Fruit fly (Drosophila melanogaster) whole organism, prepupa: ENCODE measurements around the gene CG7483.

Source experiments
- Blimp-1 ChIP-seq: fragments of 200-800 bp; sonication (Bioruptor generic); optimal IDR thresholded peaks from 3 replicates; lab custom pipeline; 2017; ENCODE audit warnings: missing biosample characterization, missing genetic modification characterization, mild to moderate bottlenecking, moderate library complexity, missing genetic modification reagents
- CG10631 ChIP-seq: fragments of 200-800 bp; sonication (Bioruptor generic); optimal IDR thresholded peaks from 2 replicates; lab custom pipeline; 2016; ENCODE audit warnings: missing biosample characterization, missing genetic modification characterization
- CG10669 ChIP-seq: fragments of 200-800 bp; sonication (Bioruptor generic); optimal IDR thresholded peaks from 3 replicates; lab custom pipeline; 2018; ENCODE audit warnings: missing biosample characterization, mild to moderate bottlenecking, missing genetic modification characterization, moderate library complexity
- CG11294 ChIP-seq: fragments of 200-800 bp; sonication (Bioruptor generic); IDR thresholded peaks from 2 replicates; pipeline ENCODE4 v1.3.6; 2022; ENCODE audit warnings: missing biosample characterization, missing genetic modification characterization
- CG11762 ChIP-seq: fragments of 200-800 bp; sonication (Bioruptor generic); optimal IDR thresholded peaks from 3 replicates; lab custom pipeline; 2016; ENCODE audit warnings: missing biosample characterization, missing genetic modification characterization; ENCODE audit not compliant: insufficient read depth
- CG11902 ChIP-seq: fragments of 200-800 bp; sonication (Bioruptor generic); optimal IDR thresholded peaks from 3 replicates; lab custom pipeline; 2016; ENCODE audit warnings: missing biosample characterization, missing genetic modification characterization
- CG15336 ChIP-seq: fragments of 200-800 bp; sonication (Bioruptor generic); IDR thresholded peaks from 2 replicates; pipeline ENCODE4 v1.3.6; 2022; ENCODE audit warnings: missing biosample characterization, missing genetic modification characterization
- CG1621 ChIP-seq: fragments of 200-800 bp; sonication (Bioruptor generic); optimal IDR thresholded peaks from 3 replicates; lab custom pipeline; 2018; ENCODE audit warnings: missing biosample characterization, mild to moderate bottlenecking, missing genetic modification characterization
- CG31627 ChIP-seq: fragments of 200-800 bp; sonication (Bioruptor generic); optimal IDR thresholded peaks from 3 replicates; lab custom pipeline; 2016; ENCODE audit warnings: missing biosample characterization, missing genetic modification characterization
- CG32006 ChIP-seq: fragments of 200-800 bp; sonication (Bioruptor generic); optimal IDR thresholded peaks from 3 replicates; lab custom pipeline; 2017; ENCODE audit warnings: missing biosample characterization, mild to moderate bottlenecking, missing genetic modification characterization
- CG34406 ChIP-seq: fragments of 200-800 bp; sonication (Bioruptor generic); optimal IDR thresholded peaks from 3 replicates; lab custom pipeline; 2016; ENCODE audit warnings: missing biosample characterization, missing genetic modification characterization
- CG3919 ChIP-seq: fragments of 200-800 bp; sonication (Bioruptor generic); optimal IDR thresholded peaks from 3 replicates; lab custom pipeline; 2016; ENCODE audit warnings: missing biosample characterization, missing genetic modification characterization
- CG4318 ChIP-seq: fragments of 200-800 bp; sonication (Bioruptor generic); optimal IDR thresholded peaks from 3 replicates; lab custom pipeline; 2017; ENCODE audit warnings: missing biosample characterization, mild to moderate bottlenecking, missing genetic modification characterization
- CG6808 ChIP-seq: fragments of 200-800 bp; sonication (Bioruptor generic); optimal IDR thresholded peaks from 3 replicates; lab custom pipeline; 2017; ENCODE audit warnings: missing biosample characterization, missing genetic modification characterization, mild to moderate bottlenecking, moderate library complexity, missing genetic modification reagents
- CG6854 ChIP-seq: fragments of 200-800 bp; sonication (Bioruptor generic); optimal IDR thresholded peaks from 2 replicates; lab custom pipeline; 2017; ENCODE audit warnings: missing biosample characterization, mild to moderate bottlenecking, missing genetic modification characterization
- CG8319 ChIP-seq: fragments of 200-800 bp; sonication (Bioruptor generic); optimal IDR thresholded peaks from 3 replicates; lab custom pipeline; 2016; ENCODE audit warnings: missing biosample characterization, missing genetic modification characterization
- CG8632 ChIP-seq: fragments of 200-800 bp; sonication (Bioruptor generic); optimal IDR thresholded peaks from 3 replicates; lab custom pipeline; 2016; ENCODE audit warnings: missing biosample characterization, missing genetic modification characterization
- CG9139 ChIP-seq: fragments of 200-800 bp; sonication (Bioruptor generic); optimal IDR thresholded peaks from 3 replicates; lab custom pipeline; 2017; ENCODE audit warnings: missing biosample characterization, mild to moderate bottlenecking, missing genetic modification characterization
- Eip75B ChIP-seq: fragments of 200-800 bp; sonication (Bioruptor generic); optimal IDR thresholded peaks from 3 replicates; lab custom pipeline; 2016; ENCODE audit warnings: missing biosample characterization, missing genetic modification characterization
- Eip78C ChIP-seq: fragments of 200-800 bp; sonication (Bioruptor generic); peaks from one replicate; lab custom pipeline; 2016; ENCODE audit warnings: missing biosample characterization, missing genetic modification characterization
- Ets21C ChIP-seq: fragments of 200-800 bp; sonication (Bioruptor generic); optimal IDR thresholded peaks from 3 replicates; lab custom pipeline; 2016; ENCODE audit warnings: missing biosample characterization, missing genetic modification characterization
- Ets96B ChIP-seq: fragments of 200-800 bp; optimal IDR thresholded peaks from 2 replicates; lab custom pipeline; 2019; ENCODE audit warnings: missing biosample characterization, mild to moderate bottlenecking, missing genetic modification characterization, moderate library complexity
- Gug ChIP-seq: fragments of 200-800 bp; sonication (Bioruptor generic); IDR thresholded peaks from 2 replicates; pipeline ENCODE4 v1.3.6; 2022; ENCODE audit warnings: missing biosample characterization, missing genetic modification characterization
- Hr38 ChIP-seq: sonication (Bioruptor generic); optimal IDR thresholded peaks from 2 replicates; lab custom pipeline; 2016; ENCODE audit warnings: missing biosample characterization, missing genetic modification characterization
- OdsH ChIP-seq: fragments of 200-800 bp; sonication (Bioruptor generic); optimal IDR thresholded peaks from 3 replicates; lab custom pipeline; 2016; ENCODE audit warnings: missing biosample characterization, missing genetic modification characterization
- Smox ChIP-seq: fragments of 200-800 bp; sonication (Bioruptor generic); optimal IDR thresholded peaks from 3 replicates; lab custom pipeline; 2016; ENCODE audit warnings: missing biosample characterization, missing genetic modification characterization
- Sox102F ChIP-seq: fragments of 200-800 bp; sonication (Bioruptor generic); optimal IDR thresholded peaks from 2 replicates; lab custom pipeline; 2016; ENCODE audit warnings: missing biosample characterization, mild to moderate bottlenecking, missing genetic modification characterization
- Sox15 ChIP-seq: fragments of 200-800 bp; sonication (Bioruptor generic); optimal IDR thresholded peaks from 3 replicates; lab custom pipeline; 2016; ENCODE audit warnings: missing biosample characterization, missing genetic modification characterization
- achi ChIP-seq: fragments of 200-800 bp; sonication (Bioruptor generic); optimal IDR thresholded peaks from 3 replicates; lab custom pipeline; 2016; ENCODE audit warnings: missing biosample characterization, missing genetic modification characterization
- cyc ChIP-seq: fragments of 200-800 bp; sonication (Bioruptor generic); optimal IDR thresholded peaks from 3 replicates; lab custom pipeline; 2016; ENCODE audit warnings: missing biosample characterization, missing genetic modification characterization
- eg ChIP-seq: fragments of 200-800 bp; sonication (Bioruptor generic); IDR thresholded peaks from 3 replicates; pipeline ENCODE4 v1.3.6; 2022; ENCODE audit warnings: missing biosample characterization, missing genetic modification characterization
- esn ChIP-seq: fragments of 200-800 bp; sonication (Bioruptor generic); optimal IDR thresholded peaks from 2 replicates; lab custom pipeline; 2016; ENCODE audit warnings: missing biosample characterization, mild to moderate bottlenecking, missing genetic modification characterization, moderate library complexity
- fd59A ChIP-seq: fragments of 200-800 bp; sonication (Bioruptor generic); optimal IDR thresholded peaks from 2 replicates; lab custom pipeline; 2017; ENCODE audit warnings: missing biosample characterization, mild to moderate bottlenecking, missing genetic modification characterization, missing genetic modification reagents
- fkh ChIP-seq: fragments of 200-800 bp; sonication (Bioruptor generic); optimal IDR thresholded peaks from 3 replicates; lab custom pipeline; 2017; ENCODE audit warnings: missing biosample characterization, mild to moderate bottlenecking, missing genetic modification characterization, moderate library complexity
- lz ChIP-seq: fragments of 200-800 bp; sonication (Bioruptor generic); optimal IDR thresholded peaks from 3 replicates; lab custom pipeline; 2016; ENCODE audit warnings: missing biosample characterization, missing genetic modification characterization
- salr ChIP-seq, 2 experiments: fragments of 200-800 bp; sonication (Bioruptor generic); optimal IDR thresholded peaks; 3 replicates each; lab custom pipeline; 2016 to 2018; ENCODE audit warnings: missing biosample characterization in 2 of 2, missing genetic modification characterization in 2 of 2, mild to moderate bottlenecking in 1 of 2
- spab ChIP-seq: fragments of 200-800 bp; sonication (Bioruptor generic); optimal IDR thresholded peaks from 2 replicates; lab custom pipeline; 2017; ENCODE audit warnings: missing biosample characterization, mild to moderate bottlenecking, missing genetic modification characterization, missing genetic modification reagents
- ss ChIP-seq, 2 experiments: fragments of 200-800 bp; sonication (Bioruptor generic); optimal IDR thresholded peaks; 2 replicates in 1 of 2; 3 replicates in 1 of 2; lab custom pipeline; 2017 to 2018; ENCODE audit warnings: mild to moderate bottlenecking in 2 of 2, missing biosample characterization in 2 of 2, missing genetic modification characterization in 2 of 2, moderate library complexity in 1 of 2
- svp ChIP-seq: fragments of 200-800 bp; sonication (Bioruptor generic); peaks from one replicate; lab custom pipeline; 2016; ENCODE audit warnings: missing biosample characterization, missing genetic modification characterization
- topi ChIP-seq: fragments of 200-800 bp; sonication (Bioruptor generic); optimal IDR thresholded peaks from 3 replicates; lab custom pipeline; 2016; ENCODE audit warnings: missing biosample characterization, missing genetic modification characterization
- vri ChIP-seq: fragments of 200-800 bp; sonication (Bioruptor generic); optimal IDR thresholded peaks from 3 replicates; lab custom pipeline; 2016; ENCODE audit warnings: missing biosample characterization, mild to moderate bottlenecking, missing genetic modification characterization

The CG7483 gene

DNA sequence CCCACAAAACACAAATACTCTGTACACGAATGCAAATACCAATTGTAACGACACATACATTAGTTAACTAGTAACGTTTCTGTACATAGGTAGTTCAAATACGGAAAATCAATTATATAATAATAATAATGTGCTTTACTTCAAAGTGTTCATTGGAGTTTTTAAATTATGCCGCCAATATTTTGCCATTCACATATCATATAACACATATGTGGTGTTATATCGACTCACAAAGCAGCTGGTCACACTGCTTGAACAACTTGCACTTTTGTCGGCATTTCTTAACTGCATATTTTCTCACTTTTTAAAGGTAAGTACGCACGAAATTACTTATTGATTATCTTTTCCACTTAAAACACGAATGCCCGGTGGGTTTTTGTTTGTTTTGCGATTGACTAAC is 31.2 kb downstream of the CG7483 start, which contains the start of gene DppIII:
TSS of gene DppIII (plus strand) at position 227 of the 400 bp plus-strand sequence.
- TF ChIP-seq CG32006, result no peak
- no peak for TF ChIP-seq Eip75B (GFP tag; lab: Kevin White, UChicago)
- TF ChIP-seq Blimp-1 (GFP tag; lab: Kevin White, UChicago), result peak; percentile 82

DNA sequence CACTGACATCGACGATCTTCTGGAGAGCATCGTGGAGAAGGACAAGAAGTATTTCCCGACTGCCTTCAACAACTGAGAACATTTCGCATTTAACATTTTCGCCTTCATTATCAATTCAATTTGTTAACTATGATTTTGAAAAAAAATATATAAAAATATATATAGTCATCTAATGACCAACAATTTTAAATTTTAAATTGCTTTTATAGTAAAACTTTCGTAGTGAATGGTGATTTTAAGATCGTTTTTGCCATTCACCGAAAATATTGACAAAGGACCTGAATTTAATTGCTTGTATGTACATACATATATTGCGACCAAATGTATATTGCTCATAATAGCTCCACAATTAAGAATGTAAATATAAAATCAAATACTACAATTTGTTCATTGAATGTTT is 34.3 kb downstream of the CG7483 start, which contains the start of gene CG7352:
TSS of gene CG7352 (plus strand) at position 301 of the 400 bp plus-strand sequence.
- TF ChIP-seq esn (no peak), Sox15 (GFP tag; lab: Kevin White, UChicago) (no peak), CG4318 (no peak), cyc (GFP tag; lab: Kevin White, UChicago) (no peak), salr (GFP tag; optimal IDR thresholded peaks at IDR 0.05; lab: Kevin White, UChicago) (no peak), CG10669 (GFP tag; lab: Kevin White, UChicago) (no peak), CG32006 (no peak), CG6808 (GFP tag; lab: Kevin White, UChicago) (no peak), Ets96B (no peak)

DNA sequence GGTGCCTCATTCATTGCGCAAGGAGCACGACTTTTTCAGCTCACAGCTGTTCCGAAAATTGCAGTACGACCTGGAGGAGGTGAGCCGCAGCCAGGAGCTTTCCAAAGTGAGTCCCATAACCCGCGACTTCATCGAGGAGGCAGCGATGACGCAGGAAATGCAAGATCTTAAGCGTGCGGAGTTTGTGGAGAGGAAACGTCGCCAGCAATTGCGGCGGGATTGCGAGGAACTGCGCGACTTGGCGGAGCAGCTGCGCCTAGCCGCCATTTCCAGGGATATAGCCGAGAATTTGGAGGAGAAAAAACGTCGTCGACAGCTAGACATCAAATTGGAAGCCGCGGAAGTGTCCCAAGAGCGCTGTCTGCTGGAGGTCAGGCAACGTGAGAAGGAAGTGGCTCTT is 34.8 kb downstream of the CG7483 start:
- TF ChIP-seq achi (GFP tag; lab: Kevin White, UChicago) (no peak), Sox15 (GFP tag; lab: Kevin White, UChicago) (no peak), CG9139 (GFP tag; lab: Kevin White, UChicago) (no peak), CG8319 (GFP tag; lab: Kevin White, UChicago) (no peak), topi (no peak), fd59A (no peak), Ets96B (no peak)
- TF ChIP-seq, all 60 proteins: peak for 0

DNA sequence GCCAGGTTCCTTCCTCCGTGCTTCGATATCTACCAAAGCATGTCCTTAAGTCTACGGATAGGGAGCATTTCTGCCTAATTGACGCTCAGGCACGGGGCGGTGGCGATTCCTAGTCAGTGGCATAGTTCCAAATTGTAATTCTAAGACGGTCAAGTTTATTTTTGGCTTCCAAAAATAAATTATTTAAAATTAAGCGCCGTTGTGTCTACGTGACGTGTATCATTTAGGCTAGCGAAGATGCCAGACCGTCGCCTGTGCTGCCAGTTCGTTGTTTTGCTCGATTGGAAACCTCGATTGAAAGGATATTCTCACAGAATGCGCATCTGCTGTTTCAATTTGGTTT is 36.1 kb downstream of the CG7483 start:
- no peak for TF ChIP-seq svp (GFP tag; lab: Kevin White, UChicago)
- TF ChIP-seq CG8319 (GFP tag; lab: Kevin White, UChicago), result peak; percentile 97
- no peak for TF ChIP-seq OdsH (GFP tag; lab: Kevin White, UChicago)

DNA sequence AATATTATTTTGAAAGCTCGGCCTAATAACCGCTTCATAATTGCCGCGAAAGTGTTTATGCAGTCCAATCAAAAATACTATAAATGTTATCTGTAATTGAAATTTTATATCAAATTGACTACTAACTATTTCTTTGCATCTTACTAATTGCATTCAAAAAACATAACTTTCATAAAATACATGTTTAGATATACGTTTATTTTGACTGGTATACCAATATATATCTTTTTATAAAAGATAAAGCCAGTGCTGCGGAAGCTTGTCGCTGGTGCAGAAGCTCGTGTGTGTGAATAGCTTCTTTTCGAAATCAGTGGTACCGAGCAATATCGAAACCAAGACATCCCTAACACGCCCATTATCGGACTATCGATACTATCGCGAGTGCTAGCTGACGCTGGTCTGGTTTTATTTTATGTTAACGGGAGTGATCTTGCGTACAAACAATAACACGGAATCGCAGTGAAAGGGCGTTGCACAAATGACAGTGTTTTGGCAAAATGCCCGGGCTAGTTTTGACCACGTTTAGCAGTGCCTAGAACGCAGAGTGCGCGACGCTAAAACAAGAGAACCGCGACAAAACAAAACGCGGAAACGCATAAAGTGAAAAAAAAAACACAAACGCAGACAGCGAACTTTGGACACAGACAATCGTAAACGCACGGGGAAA is 36.6 kb downstream of the CG7483 start, which contains the start of gene Atg13:
TSS of gene Atg13 (plus strand) at position 367 of the 667 bp plus-strand sequence.
- TF ChIP-seq CG3919 (GFP tag; lab: Kevin White, UChicago), result no peak
- TF ChIP-seq CG11762 (GFP tag; lab: Kevin White, UChicago), result peak; percentile 25
- no peak for TF ChIP-seq OdsH (GFP tag; lab: Kevin White, UChicago)
- no peak for TF ChIP-seq Hr38 (GFP tag; lab: Kevin White, UChicago)
- TF ChIP-seq CG10631 (GFP tag; lab: Kevin White, UChicago), result no peak
- no peak for TF ChIP-seq CG11294 (GFP tag; lab: Robert Waterston, UW)
- TF ChIP-seq CG8632 (GFP tag; lab: Kevin White, UChicago), result no peak
- peak; percentile 17 for TF ChIP-seq cyc (GFP tag; lab: Kevin White, UChicago)
- TF ChIP-seq CG6854 (GFP tag; lab: Kevin White, UChicago), result peak; percentile 86
- TF ChIP-seq CG6808 (GFP tag; lab: Kevin White, UChicago), result peak; percentile 92
- peak; percentile 83 for TF ChIP-seq CG8319 (GFP tag; lab: Kevin White, UChicago)
- peak; percentile 33 for TF ChIP-seq CG31627 (GFP tag; lab: Kevin White, UChicago)
- TF ChIP-seq Eip78C (GFP tag; lab: Kevin White, UChicago), result peak; percentile 64
- no peak for TF ChIP-seq CG34406 (GFP tag; lab: Kevin White, UChicago)
- no peak; the same call in 2 of the 3 replicates for TF ChIP-seq eg (GFP tag; lab: Robert Waterston, UW)
- TF ChIP-seq ss (GFP tag; optimal IDR thresholded peaks at IDR 0.05; lab: Kevin White, UChicago), result peak; percentile 90 to 94
- 0 out of 2 replicates have a peak, but pooled peaks have one; percentile 36 for TF ChIP-seq Gug
- peak; percentile 40 for TF ChIP-seq lz (GFP tag; lab: Kevin White, UChicago)
- no peak for TF ChIP-seq svp (GFP tag; lab: Kevin White, UChicago)
- TF ChIP-seq achi (GFP tag; lab: Kevin White, UChicago), result no peak
- peak; percentile 78 for TF ChIP-seq CG15336
- TF ChIP-seq vri (GFP tag; lab: Kevin White, UChicago), result no peak
- TF ChIP-seq Smox (GFP tag; lab: Kevin White, UChicago), result no peak
- no peak for TF ChIP-seq spab (GFP tag; lab: Kevin White, UChicago)
- TF ChIP-seq CG10669 (GFP tag; lab: Kevin White, UChicago), result no peak
- TF ChIP-seq Ets21C, result no peak
- no peak for TF ChIP-seq CG11902
- no peak for TF ChIP-seq CG4318
- no peak for TF ChIP-seq Sox15 (GFP tag; lab: Kevin White, UChicago)
- TF ChIP-seq Sox102F (GFP tag; lab: Kevin White, UChicago), result no peak
- peak; percentile 17 to 41 for TF ChIP-seq salr (GFP tag; optimal IDR thresholded peaks at IDR 0.05; lab: Kevin White, UChicago)
- no peak for TF ChIP-seq fkh (GFP tag; lab: Kevin White, UChicago)
- TF ChIP-seq CG9139 (GFP tag; lab: Kevin White, UChicago), result peak; percentile 88
- TF ChIP-seq CG1621 (tag; lab: Kevin White, UChicago), result peak; percentile 72
